Worm (Caenorhabditis elegans) whole organism, young adult: Measurements from ENCODE around the gene golg-4.

Experiments
- B0261.1 ChIP-seq: sonication (generic microtip); optimal IDR thresholded peaks from 2 replicates; lab custom pipeline; 2016; ENCODE audit warnings: mild to moderate bottlenecking, missing genetic modification characterization, moderate library complexity, missing compliant biosample characterization
- F10E7.11 ChIP-seq: sonication (generic microtip); optimal IDR thresholded peaks from 2 replicates; lab custom pipeline; 2017; ENCODE audit warnings: mild to moderate bottlenecking, missing genetic modification characterization, moderate library complexity, missing compliant biosample characterization
- F23B12.7 ChIP-seq: sonication (generic microtip); optimal IDR thresholded peaks from 2 replicates; lab custom pipeline; 2017; ENCODE audit warnings: missing genetic modification characterization, mild to moderate bottlenecking, missing compliant biosample characterization, antibody characterized with exemption, moderate library complexity; ENCODE audit not compliant: insufficient read depth
- F33H1.4 ChIP-seq: fragments of 200-800 bp; sonication (Bioruptor generic); IDR thresholded peaks from 2 replicates; pipeline ENCODE4 v1.3.6; 2022; ENCODE audit warnings: missing genetic modification reagents, missing genetic modification characterization, missing compliant biosample characterization
- F49E8.2 ChIP-seq: sonication (generic microtip); optimal IDR thresholded peaks from 3 replicates; lab custom pipeline; 2017; ENCODE audit warnings: missing genetic modification characterization, mild to moderate bottlenecking, missing compliant biosample characterization, antibody characterized with exemption, moderate library complexity; ENCODE audit not compliant: insufficient read depth
- T07F8.4 ChIP-seq: sonication (generic microtip); optimal IDR thresholded peaks from 2 replicates; lab custom pipeline; 2016; ENCODE audit warnings: mild to moderate bottlenecking, missing genetic modification characterization, moderate library complexity, missing compliant biosample characterization
- Y53F4B.3 ChIP-seq: fragments of 200-800 bp; sonication (Bioruptor generic); IDR thresholded peaks from 2 replicates; pipeline ENCODE4 v1.3.6; 2022; ENCODE audit warnings: missing genetic modification reagents, missing genetic modification characterization, missing compliant biosample characterization
- Y67H2A.10 ChIP-seq: fragments of 200-800 bp; sonication (Bioruptor generic); conservative IDR thresholded peaks from 2 replicates; pipeline ENCODE4 v1.3.6; 2022; ENCODE audit warnings: missing genetic modification reagents, missing genetic modification characterization, missing compliant biosample characterization
- Y79H2A.3 ChIP-seq: fragments of 200-800 bp; sonication (Bioruptor generic); conservative IDR thresholded peaks from 2 replicates; pipeline ENCODE4 v1.3.6; 2022; ENCODE audit warnings: missing genetic modification reagents, missing genetic modification characterization, missing compliant biosample characterization
- ZK185.1 ChIP-seq: sonication (generic microtip); optimal IDR thresholded peaks from 2 replicates; lab custom pipeline; 2016; ENCODE audit warnings: mild to moderate bottlenecking, missing genetic modification characterization, missing compliant biosample characterization; ENCODE audit not compliant: poor library complexity, severe bottlenecking
- akir-1 ChIP-seq: fragments of 200-800 bp; sonication (Bioruptor generic); optimal IDR thresholded peaks from 2 replicates; lab custom pipeline; 2018; ENCODE audit warnings: mild to moderate bottlenecking, missing genetic modification characterization, moderate library complexity, missing compliant biosample characterization
- aptf-2 ChIP-seq: fragments of 200-800 bp; sonication (Bioruptor generic); conservative IDR thresholded peaks from 2 replicates; pipeline ENCODE4 v1.3.6; 2022; ENCODE audit warnings: missing genetic modification reagents, missing genetic modification characterization, missing compliant biosample characterization
- aptf-3 ChIP-seq: fragments of 200-800 bp; sonication (Bioruptor generic); IDR thresholded peaks from 2 replicates; pipeline ENCODE4 v1.3.6; 2022; ENCODE audit warnings: missing genetic modification characterization, missing compliant biosample characterization
- atf-7 ChIP-seq: sonication (generic microtip); optimal IDR thresholded peaks from 2 replicates; lab custom pipeline; 2017; ENCODE audit warnings: mild to moderate bottlenecking, missing genetic modification characterization, missing compliant biosample characterization
- athp-1 ChIP-seq: sonication (generic microtip); optimal IDR thresholded peaks from 2 replicates; lab custom pipeline; 2017; ENCODE audit warnings: mild to moderate bottlenecking, missing genetic modification characterization, missing compliant biosample characterization
- attf-3 ChIP-seq: fragments of 200-800 bp; sonication (Bioruptor generic); conservative IDR thresholded peaks from 2 replicates; pipeline ENCODE4 v1.3.6; 2022; ENCODE audit warnings: missing genetic modification reagents, missing genetic modification characterization, missing compliant biosample characterization
- bed-1 ChIP-seq: fragments of 200-800 bp; sonication (Bioruptor generic); IDR thresholded peaks from 2 replicates; pipeline ENCODE4 v1.3.6; 2022; ENCODE audit warnings: missing genetic modification reagents, missing genetic modification characterization, missing compliant biosample characterization
- bed-2 ChIP-seq: fragments of 200-800 bp; sonication (Bioruptor generic); IDR thresholded peaks from 2 replicates; pipeline ENCODE4 v1.3.6; 2022; ENCODE audit warnings: missing genetic modification reagents, missing genetic modification characterization, missing compliant biosample characterization
- ccch-3 ChIP-seq: fragments of 200-800 bp; sonication (Bioruptor generic); optimal IDR thresholded peaks from 2 replicates; lab custom pipeline; 2018; ENCODE audit warnings: mild to moderate bottlenecking, missing genetic modification characterization, missing compliant biosample characterization
- cebp-1 ChIP-seq, 2 experiments: fragments of 200-800 bp in 1 of 2; sonication (Bioruptor generic) in 1 of 2; sonication (generic microtip) in 1 of 2; IDR thresholded peaks in 1 of 2; optimal IDR thresholded peaks in 1 of 2; 2 replicates each; pipeline versions ENCODE4 v1.3.6 to Lab custom; 2017 to 2022; ENCODE audit warnings: missing compliant biosample characterization in 2 of 2, missing genetic modification characterization in 2 of 2, mild to moderate bottlenecking in 1 of 2, missing genetic modification reagents in 1 of 2, moderate library complexity in 1 of 2
- ceh-40 ChIP-seq: fragments of 200-800 bp; sonication (Bioruptor generic); IDR thresholded peaks from 2 replicates; pipeline ENCODE4 v1.3.6; 2022; ENCODE audit warnings: missing genetic modification characterization, missing compliant biosample characterization
- efl-1 ChIP-seq: fragments of 150-350 bp; optimal IDR thresholded peaks from 2 replicates; lab custom pipeline; 2014; ENCODE audit warnings: missing biosample characterization, missing genetic modification reagents, missing genetic modification characterization
- egl-18 ChIP-seq: fragments of 200-800 bp; sonication (Bioruptor generic); IDR thresholded peaks from 2 replicates; pipeline ENCODE4 v1.3.6; 2022; ENCODE audit warnings: missing genetic modification reagents, missing genetic modification characterization, missing compliant biosample characterization
- fkh-3 ChIP-seq: sonication (generic microtip); optimal IDR thresholded peaks from 2 replicates; lab custom pipeline; 2016; ENCODE audit warnings: mild to moderate bottlenecking, missing genetic modification characterization, missing compliant biosample characterization
- him-1 ChIP-seq: sonication (generic microtip); optimal IDR thresholded peaks from 2 replicates; lab custom pipeline; 2016; ENCODE audit warnings: missing genotype, missing genetic modification reagents, missing genetic modification characterization, missing compliant biosample characterization
- hlh-12 ChIP-seq: sonication (generic microtip); optimal IDR thresholded peaks from 2 replicates; lab custom pipeline; 2016; ENCODE audit warnings: missing genetic modification characterization, missing compliant biosample characterization
- hmg-1.2 ChIP-seq: fragments of 200-800 bp; sonication (Bioruptor generic); IDR thresholded peaks from 2 replicates; pipeline ENCODE4 v1.3.6; 2022; ENCODE audit warnings: missing genetic modification reagents, missing genetic modification characterization, missing compliant biosample characterization
- lin-40 ChIP-seq: sonication (generic microtip); optimal IDR thresholded peaks from 2 replicates; lab custom pipeline; 2016; ENCODE audit warnings: missing genetic modification characterization, mild to moderate bottlenecking, missing compliant biosample characterization, missing genotype, missing genetic modification reagents
- lin-54 ChIP-seq: fragments of 200-800 bp; sonication (Bioruptor generic); optimal IDR thresholded peaks from 2 replicates; lab custom pipeline; 2018; ENCODE audit warnings: mild to moderate bottlenecking, missing genetic modification characterization, missing compliant biosample characterization
- lsy-27 ChIP-seq: sonication (generic microtip); optimal IDR thresholded peaks from 2 replicates; lab custom pipeline; 2017; ENCODE audit warnings: missing genetic modification characterization, mild to moderate bottlenecking, missing compliant biosample characterization, antibody characterized with exemption, missing genotype, borderline replicate concordance; ENCODE audit not compliant: insufficient read depth
- madf-10 ChIP-seq: sonication (generic microtip); optimal IDR thresholded peaks from 2 replicates; lab custom pipeline; 2016; ENCODE audit warnings: mild to moderate bottlenecking, missing genetic modification characterization, missing compliant biosample characterization
- madf-3 ChIP-seq: fragments of 200-800 bp; sonication (Bioruptor generic); IDR thresholded peaks from 2 replicates; pipeline ENCODE4 v1.3.6; 2022; ENCODE audit warnings: missing genetic modification reagents, missing genetic modification characterization, missing compliant biosample characterization
- mcd-1 ChIP-seq: fragments of 200-800 bp; sonication (Bioruptor generic); IDR thresholded peaks from 2 replicates; pipeline ENCODE4 v1.3.6; 2022; ENCODE audit warnings: missing genetic modification reagents, missing genetic modification characterization, missing compliant biosample characterization
- mel-28 ChIP-seq: sonication (generic microtip); optimal IDR thresholded peaks from 2 replicates; lab custom pipeline; 2016; ENCODE audit warnings: borderline replicate concordance, mild to moderate bottlenecking, missing genetic modification characterization, missing compliant biosample characterization
- mxl-1 ChIP-seq: sonication (generic microtip); optimal IDR thresholded peaks from 2 replicates; lab custom pipeline; 2016; ENCODE audit warnings: missing genetic modification characterization, missing compliant biosample characterization
- nfyb-1 ChIP-seq: fragments of 200-800 bp; sonication (Bioruptor generic); IDR thresholded peaks from 2 replicates; pipeline ENCODE4 v1.3.6; 2022; ENCODE audit warnings: missing genetic modification reagents, missing genetic modification characterization, missing compliant biosample characterization
- nhr-90 ChIP-seq: sonication (generic microtip); optimal IDR thresholded peaks from 2 replicates; lab custom pipeline; 2016; ENCODE audit warnings: missing genotype, mild to moderate bottlenecking, missing genetic modification characterization, missing compliant biosample characterization
- pbrm-1 ChIP-seq: fragments of 200-800 bp; sonication (Bioruptor generic); IDR thresholded peaks from 2 replicates; pipeline ENCODE4 v1.3.6; 2022; ENCODE audit warnings: missing genetic modification reagents, missing genetic modification characterization, missing compliant biosample characterization
- rcor-1 ChIP-seq: fragments of 200-800 bp; sonication (Bioruptor generic); IDR thresholded peaks from 2 replicates; pipeline ENCODE4 v1.3.6; 2022; ENCODE audit warnings: missing genetic modification reagents, missing genetic modification characterization, missing compliant biosample characterization
- rpc-1 ChIP-seq, 2 experiments: fragments of 150-350 bp in 1 of 2; sonication (generic microtip) in 1 of 2; optimal IDR thresholded peaks; 2 replicates each; lab custom pipeline; 2014 to 2018; ENCODE audit warnings: missing biosample characterization in 1 of 2, missing genetic modification characterization in 1 of 2, missing genetic modification reagents in 1 of 2, missing genotype in 1 of 2
- sdz-38 ChIP-seq: sonication (generic microtip); optimal IDR thresholded peaks from 2 replicates; lab custom pipeline; 2016; ENCODE audit warnings: missing genotype, missing genetic modification characterization, missing compliant biosample characterization
- sea-2 ChIP-seq: fragments of 200-800 bp; sonication (Bioruptor generic); IDR thresholded peaks from 2 replicates; pipeline ENCODE4 v1.3.6; 2022; ENCODE audit warnings: missing genetic modification characterization, missing compliant biosample characterization
- snpc-1.3 ChIP-seq: sonication (generic microtip); optimal IDR thresholded peaks from 2 replicates; lab custom pipeline; 2017; ENCODE audit warnings: missing genetic modification characterization, mild to moderate bottlenecking, missing compliant biosample characterization, antibody characterized with exemption, moderate library complexity, missing genotype, missing genetic modification reagents; ENCODE audit not compliant: insufficient read depth
- sptf-2 ChIP-seq: fragments of 200-800 bp; sonication (Bioruptor generic); optimal IDR thresholded peaks from 2 replicates; lab custom pipeline; 2018; ENCODE audit warnings: mild to moderate bottlenecking, missing genetic modification characterization, missing compliant biosample characterization
- xnd-1 ChIP-seq: sonication (generic microtip); optimal IDR thresholded peaks from 2 replicates; lab custom pipeline; 2016; ENCODE audit warnings: missing genotype, missing genetic modification reagents, missing genetic modification characterization, missing compliant biosample characterization
- ztf-22 ChIP-seq: fragments of 200-800 bp; sonication (Bioruptor generic); optimal IDR thresholded peaks from 2 replicates; lab custom pipeline; 2018; ENCODE audit warnings: mild to moderate bottlenecking, missing genetic modification characterization, moderate library complexity, missing compliant biosample characterization
- ztf-25 ChIP-seq: fragments of 200-800 bp; sonication (Bioruptor generic); IDR thresholded peaks from 2 replicates; pipeline ENCODE4 v1.3.6; 2022; ENCODE audit warnings: missing genetic modification reagents, missing genetic modification characterization, missing compliant biosample characterization

golg-4 gene

DNA sequence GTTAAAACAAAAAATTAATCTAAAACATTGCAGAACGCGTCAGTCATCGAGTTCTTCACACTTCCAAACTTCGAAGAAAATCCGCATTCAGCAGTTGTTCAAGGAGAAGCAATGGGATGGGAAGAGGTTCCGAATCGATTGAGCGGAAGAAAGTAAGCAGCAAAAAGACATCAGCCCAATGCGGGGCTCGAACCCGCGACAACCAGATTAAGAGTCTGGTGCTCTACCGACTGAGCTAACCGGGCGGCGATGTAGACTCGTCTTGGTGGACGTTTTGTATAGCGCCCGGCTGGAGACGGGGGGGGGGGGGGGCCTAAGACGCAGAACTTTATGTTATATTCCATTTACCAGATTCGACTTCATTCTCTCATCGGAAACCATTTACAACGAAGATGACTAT is 21.4 kb downstream of the golg-4 start (continued):
- no peak for TF ChIP-seq bed-1 (GFP tag; lab: Robert Waterston, UW)
- TF ChIP-seq ccch-3: no peak
- TF ChIP-seq Y79H2A.3 (GFP tag; lab: Robert Waterston, UW): no peak
- TF ChIP-seq sptf-2: no peak
- TF ChIP-seq mxl-1 (tag; lab: Kevin White, UChicago): no peak
- no peak for TF ChIP-seq Y53F4B.3 (GFP tag; lab: Robert Waterston, UW)
- TF ChIP-seq egl-18 (GFP tag; lab: Robert Waterston, UW): no peak
- peak; percentile 71 for TF ChIP-seq B0261.1 (tag; lab: Kevin White, UChicago)
- no peak for TF ChIP-seq xnd-1 (tag; lab: Kevin White, UChicago)
- TF ChIP-seq madf-3: no peak
- no peak for TF ChIP-seq akir-1
- no peak for TF ChIP-seq atf-7
- peak; percentile 64 for TF ChIP-seq mcd-1 (GFP tag; lab: Robert Waterston, UW)
- no peak for TF ChIP-seq ceh-40 (GFP tag; lab: Robert Waterston, UW)
- no peak for TF ChIP-seq F10E7.11 (tag; lab: Kevin White, UChicago)
- TF ChIP-seq ZK185.1: no peak
- peak; percentile 34; the same call in 1 of the 2 replicates for TF ChIP-seq hmg-1.2
- TF ChIP-seq mel-28 (tag; lab: Kevin White, UChicago): no peak
- TF ChIP-seq lin-54 (GFP tag; lab: Kevin White, UChicago): peak; percentile 32
- TF ChIP-seq lsy-27 (tag; lab: Kevin White, UChicago): no peak
- peak; percentile 85; the same call in 1 of the 2 replicates for TF ChIP-seq aptf-3 (GFP tag; lab: Robert Waterston, UW)
- TF ChIP-seq nhr-90 (tag; lab: Kevin White, UChicago): peak; percentile 7
- TF ChIP-seq hlh-12: no peak
- peak; percentile 30; the same call in 1 of the 2 replicates for TF ChIP-seq F33H1.4 (GFP tag; lab: Robert Waterston, UW)
- TF ChIP-seq ztf-22 (GFP tag; lab: Kevin White, UChicago): no peak
- TF ChIP-seq F23B12.7 (tag; lab: Kevin White, UChicago): no peak
- 0 out of 2 replicates have a peak, but pooled peaks have one; percentile 37 for TF ChIP-seq ztf-25 (GFP tag; lab: Robert Waterston, UW)
- TF ChIP-seq rpc-1 (optimal IDR thresholded peaks at IDR 0.05; lab: Kevin White, UChicago): peak; percentile 55
- peak; percentile 71 for TF ChIP-seq rpc-1 (tag; optimal IDR thresholded peaks at IDR 0.05; lab: Kevin White, UChicago)
- TF ChIP-seq sdz-38 (tag; lab: Kevin White, UChicago): no peak
- no peak for TF ChIP-seq madf-10
- no peak for TF ChIP-seq attf-3
- TF ChIP-seq cebp-1 (GFP tag; IDR thresholded peaks at IDR 0.05; lab: Robert Waterston, UW): no peak
- TF ChIP-seq cebp-1 (tag; optimal IDR thresholded peaks at IDR 0.05; lab: Kevin White, UChicago): peak; percentile 10
- no peak for TF ChIP-seq F49E8.2 (tag; lab: Kevin White, UChicago)
- TF ChIP-seq efl-1 (GFP tag; lab: Kevin White, UChicago): no peak
- TF ChIP-seq sea-2 (GFP tag; lab: Robert Waterston, UW): no peak
- TF ChIP-seq fkh-3: no peak
- TF ChIP-seq T07F8.4 (tag; lab: Kevin White, UChicago): no peak
- TF ChIP-seq bed-2: no peak
- no peak for TF ChIP-seq Y67H2A.10 (GFP tag; lab: Robert Waterston, UW)
- TF ChIP-seq pbrm-1 (GFP tag; lab: Robert Waterston, UW): peak; percentile 69; the same call in 1 of the 2 replicates
- peak; percentile 22 for TF ChIP-seq him-1
- TF ChIP-seq snpc-1.3 (tag; lab: Kevin White, UChicago): no peak
- TF ChIP-seq athp-1: no peak
- peak; percentile 62; the same call in 1 of the 2 replicates for TF ChIP-seq nfyb-1 (GFP tag; lab: Robert Waterston, UW)
- TF ChIP-seq aptf-2 (GFP tag; lab: Robert Waterston, UW): no peak
- TF ChIP-seq lin-40 (tag; lab: Kevin White, UChicago): no peak
- TF ChIP-seq rcor-1 (GFP tag; lab: Robert Waterston, UW): no peak
